Worm (Caenorhabditis elegans) whole organism, L2 larva: ENCODE results near the gene C37C3.2.

ENCODE experiments used
- ceh-82 ChIP-seq: fragments of 150-350 bp; optimal IDR thresholded peaks from 2 replicates; lab custom pipeline; 2014; ENCODE audit warnings: missing biosample characterization, missing genetic modification characterization
- crh-2 ChIP-seq: sonication (generic microtip); optimal IDR thresholded peaks from 2 replicates; lab custom pipeline; 2017; ENCODE audit warnings: missing biosample characterization, missing genetic modification characterization
- egl-27 ChIP-seq: sonication (generic microtip); optimal IDR thresholded peaks from 3 replicates; lab custom pipeline; 2017; ENCODE audit warnings: missing biosample characterization, missing genetic modification reagents, missing genetic modification characterization
- lsy-2 ChIP-seq, 2 experiments: fragments of 150-350 bp in 1 of 2; sonication (generic microtip) in 1 of 2; optimal IDR thresholded peaks; 2 replicates each; lab custom pipeline; 2014 to 2017; ENCODE audit warnings: missing biosample characterization in 2 of 2, missing genetic modification characterization in 2 of 2
- mdl-1 ChIP-seq, 2 experiments: fragments of 150-350 bp in 1 of 2; sonication (generic microtip) in 1 of 2; optimal IDR thresholded peaks; 2 replicates each; lab custom pipeline; 2017; ENCODE audit warnings: missing biosample characterization in 2 of 2, missing genetic modification characterization in 2 of 2
- nhr-21 ChIP-seq: fragments of 150-350 bp; optimal IDR thresholded peaks from 2 replicates; lab custom pipeline; 2014; ENCODE audit warnings: missing biosample characterization, missing genetic modification characterization
- nhr-237 ChIP-seq: fragments of 150-350 bp; optimal IDR thresholded peaks from 2 replicates; lab custom pipeline; 2014; ENCODE audit warnings: missing biosample characterization, missing genetic modification characterization
- nhr-25 ChIP-seq: fragments of 150-350 bp; sonication (generic microtip); optimal IDR thresholded peaks from 3 replicates; lab custom pipeline; 2014; ENCODE audit warnings: missing biosample characterization, missing genetic modification characterization
- skn-1 ChIP-seq: sonication (generic microtip); optimal IDR thresholded peaks from 2 replicates; lab custom pipeline; 2017; ENCODE audit warnings: missing biosample characterization, missing genetic modification characterization
- unc-39 ChIP-seq: fragments of 150-350 bp; optimal IDR thresholded peaks from 2 replicates; lab custom pipeline; 2014; ENCODE audit warnings: missing biosample characterization, missing genetic modification characterization
- unc-55 ChIP-seq: fragments of 150-350 bp; sonication (generic microtip); optimal IDR thresholded peaks from 3 replicates; lab custom pipeline; 2014; ENCODE audit warnings: missing biosample characterization, missing genetic modification reagents, missing genetic modification characterization
- unc-62 ChIP-seq: fragments of 150-350 bp; optimal IDR thresholded peaks from 2 replicates; lab custom pipeline; 2014; ENCODE audit warnings: missing biosample characterization, missing genetic modification reagents, missing genetic modification characterization

DNA sequence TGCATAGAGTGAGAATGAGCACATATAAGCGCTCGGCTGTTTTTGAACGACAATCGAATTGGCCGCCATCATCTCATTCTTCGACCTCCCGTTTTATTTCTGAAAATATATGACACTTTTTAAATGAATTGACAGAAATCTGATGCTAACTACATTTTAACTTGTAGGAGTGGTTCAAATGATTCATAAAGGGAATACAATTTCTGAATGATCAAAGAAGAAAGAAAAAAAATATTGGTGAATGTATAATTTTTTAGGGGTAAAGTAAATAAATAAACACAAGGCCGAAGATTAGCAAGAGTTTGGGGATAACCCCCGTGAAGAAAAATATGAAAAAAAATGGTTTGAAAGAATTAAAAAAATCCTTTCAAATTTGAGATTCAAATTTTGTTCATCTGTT, 8.9 kb downstream of the C37C3.2 start, which contains the start of gene C37C3.11:
- TF ChIP-seq unc-62 (GFP tag; lab: Kevin White, UChicago): no peak
- TF ChIP-seq ceh-82 (tag; lab: Kevin White, UChicago): no peak
- TF ChIP-seq nhr-21 (tag; lab: Kevin White, UChicago): no peak
- no peak for TF ChIP-seq unc-39 (tag; lab: Kevin White, UChicago)
- TF ChIP-seq nhr-237 (tag; lab: Kevin White, UChicago): no peak
- no peak for TF ChIP-seq nhr-25
- TF ChIP-seq unc-55: no peak
- no peak for TF ChIP-seq skn-1 (tag; lab: Kevin White, UChicago)
- TF ChIP-seq egl-27 (tag; lab: Kevin White, UChicago): no peak
- TF ChIP-seq lsy-2 (tag; optimal IDR thresholded peaks at IDR 0.05; lab: Kevin White, UChicago): no peak
- TF ChIP-seq crh-2 (tag; lab: Kevin White, UChicago): no peak
- TF ChIP-seq mdl-1 (tag; optimal IDR thresholded peaks at IDR 0.05; lab: Kevin White, UChicago): no peak
